Fruit fly (Drosophila melanogaster) whole organism, embryonic: ENCODE data around the gene gry.

Source experiments
- Adf1 ChIP-seq: fragments of 200-800 bp; sonication (Bioruptor generic); IDR thresholded peaks from 2 replicates; pipeline ENCODE4 v1.3.6; 2022; ENCODE audit warnings: missing biosample characterization, missing genetic modification characterization
- Bdp1 ChIP-seq: fragments of 200-800 bp; sonication (Bioruptor generic); optimal IDR thresholded peaks from 3 replicates; lab custom pipeline; 2016; ENCODE audit warnings: missing biosample characterization, missing genetic modification characterization
- CG10565 ChIP-seq: fragments of 200-800 bp; sonication (Bioruptor generic); optimal IDR thresholded peaks from 3 replicates; lab custom pipeline; 2016; ENCODE audit warnings: missing biosample characterization, mild to moderate bottlenecking, missing genetic modification characterization
- CG10654 ChIP-seq: fragments of 200-800 bp; sonication (Bioruptor generic); optimal IDR thresholded peaks from 2 replicates; lab custom pipeline; 2016; ENCODE audit warnings: missing biosample characterization, missing genetic modification characterization
- CG11093 ChIP-seq: fragments of 200-800 bp; sonication (Bioruptor generic); IDR thresholded peaks from 3 replicates; pipeline ENCODE4 v1.3.6; 2022; ENCODE audit warnings: missing biosample characterization, missing genetic modification characterization
- CG12659 ChIP-seq: fragments of 200-800 bp; sonication (Bioruptor generic); optimal IDR thresholded peaks from 3 replicates; lab custom pipeline; 2017; ENCODE audit warnings: mild to moderate bottlenecking, missing biosample characterization, missing genetic modification reagents, missing genetic modification characterization
- CG14050 ChIP-seq: fragments of 200-800 bp; sonication (Bioruptor generic); IDR thresholded peaks from 3 replicates; pipeline ENCODE4 v1.3.6; 2022; ENCODE audit warnings: missing biosample characterization, missing genetic modification characterization
- CG3065 ChIP-seq: fragments of 200-800 bp; sonication (Bioruptor generic); optimal IDR thresholded peaks from 2 replicates; lab custom pipeline; 2016; ENCODE audit warnings: missing biosample characterization, missing genetic modification characterization
- CG3281 ChIP-seq: fragments of 200-800 bp; sonication (Bioruptor generic); optimal IDR thresholded peaks from 3 replicates; lab custom pipeline; 2017; ENCODE audit warnings: missing biosample characterization, mild to moderate bottlenecking, missing genetic modification characterization
- CG3407 ChIP-seq: fragments of 200-800 bp; sonication (Bioruptor generic); optimal IDR thresholded peaks from 2 replicates; lab custom pipeline; 2018; ENCODE audit warnings: missing biosample characterization, mild to moderate bottlenecking, missing genetic modification characterization
- CG34376 ChIP-seq: fragments of 200-800 bp; sonication (Bioruptor generic); optimal IDR thresholded peaks from 2 replicates; lab custom pipeline; 2018; ENCODE audit warnings: missing biosample characterization, mild to moderate bottlenecking, missing genetic modification characterization
- CG3995 ChIP-seq: fragments of 200-800 bp; sonication (Bioruptor generic); optimal IDR thresholded peaks from 3 replicates; lab custom pipeline; 2016; ENCODE audit warnings: missing biosample characterization, missing genetic modification characterization
- CG4854 ChIP-seq: fragments of 200-800 bp; sonication (Bioruptor generic); optimal IDR thresholded peaks from 2 replicates; lab custom pipeline; 2016; ENCODE audit warnings: missing biosample characterization, missing genetic modification characterization, inconsistent platforms
- Dip3 ChIP-seq: fragments of 200-800 bp; sonication (Bioruptor generic); optimal IDR thresholded peaks from 3 replicates; lab custom pipeline; 2016; ENCODE audit warnings: missing biosample characterization, missing genetic modification characterization
- E2f2 ChIP-seq: fragments of 200-800 bp; sonication (Bioruptor generic); IDR thresholded peaks from 2 replicates; pipeline ENCODE4 v1.3.6; 2022; ENCODE audit warnings: missing biosample characterization, missing genetic modification characterization
- HmgD ChIP-seq: fragments of 200-800 bp; sonication (Bioruptor generic); optimal IDR thresholded peaks from 3 replicates; lab custom pipeline; 2016; ENCODE audit warnings: missing biosample characterization, missing genetic modification characterization
- HmgZ ChIP-seq: fragments of 200-800 bp; sonication (Bioruptor generic); optimal IDR thresholded peaks from 2 replicates; lab custom pipeline; 2018; ENCODE audit warnings: missing biosample characterization, mild to moderate bottlenecking, missing genetic modification characterization
- Hmr ChIP-seq: fragments of 200-800 bp; sonication (Bioruptor generic); optimal IDR thresholded peaks from 3 replicates; lab custom pipeline; 2017; ENCODE audit warnings: mild to moderate bottlenecking, missing biosample characterization, missing genetic modification reagents, missing genetic modification characterization
- Hsf ChIP-seq: fragments of 200-800 bp; sonication (Bioruptor generic); optimal IDR thresholded peaks from 3 replicates; lab custom pipeline; 2016; ENCODE audit warnings: missing biosample characterization, missing genetic modification characterization
- Trl ChIP-seq, 3 experiments: fragments of >200 bp in 2 of 3; fragments of 200-800 bp in 1 of 3; sonication (Bioruptor generic) in 1 of 3; optimal IDR thresholded peaks; 2 replicates in 1 of 3; 3 replicates in 2 of 3; lab custom pipeline; 2016 to 2017; ENCODE audit warnings: missing biosample characterization in 1 of 3, missing genetic modification characterization in 1 of 3
- caup ChIP-seq: fragments of 200-800 bp; sonication (Bioruptor generic); optimal IDR thresholded peaks from 3 replicates; lab custom pipeline; 2017; ENCODE audit warnings: missing biosample characterization, mild to moderate bottlenecking, missing genetic modification characterization, moderate library complexity; ENCODE audit not compliant: severe bottlenecking
- cg ChIP-seq: fragments of 200-800 bp; sonication (Bioruptor generic); optimal IDR thresholded peaks from 3 replicates; lab custom pipeline; 2019; ENCODE audit warnings: missing biosample characterization, mild to moderate bottlenecking, missing genetic modification characterization, moderate library complexity
- crol ChIP-seq: fragments of 200-800 bp; sonication (Bioruptor generic); IDR thresholded peaks from 2 replicates; pipeline ENCODE4 v1.3.6; 2022; ENCODE audit warnings: missing biosample characterization, missing genetic modification characterization
- ftz-f1 ChIP-seq: fragments of 200-800 bp; sonication (Bioruptor generic); optimal IDR thresholded peaks from 2 replicates; lab custom pipeline; 2016; ENCODE audit warnings: missing biosample characterization, missing genetic modification characterization
- gce ChIP-seq: fragments of 200-800 bp; sonication (Bioruptor generic); IDR thresholded peaks from 3 replicates; pipeline ENCODE4 v1.3.6; 2022; ENCODE audit warnings: missing biosample characterization, missing genetic modification characterization
- grn ChIP-seq: fragments of 200-800 bp; sonication (Bioruptor generic); optimal IDR thresholded peaks from 3 replicates; lab custom pipeline; 2017; ENCODE audit warnings: missing biosample characterization, missing genetic modification characterization
- inv ChIP-seq: fragments of 200-800 bp; sonication (Bioruptor generic); IDR thresholded peaks from 2 replicates; pipeline ENCODE4 v1.3.6; 2022; ENCODE audit warnings: missing biosample characterization, missing genetic modification characterization; ENCODE audit not compliant: partially characterized antibody
- kah ChIP-seq: fragments of 200-800 bp; sonication (Bioruptor generic); optimal IDR thresholded peaks from 2 replicates; lab custom pipeline; 2018; ENCODE audit warnings: missing biosample characterization, mild to moderate bottlenecking, missing genetic modification characterization
- mirr ChIP-seq: fragments of 200-800 bp; sonication (Bioruptor generic); optimal IDR thresholded peaks from 3 replicates; lab custom pipeline; 2018; ENCODE audit warnings: missing biosample characterization, mild to moderate bottlenecking, missing genetic modification characterization
- nerfin-1 ChIP-seq: fragments of 200-800 bp; sonication (Bioruptor generic); optimal IDR thresholded peaks from 3 replicates; lab custom pipeline; 2019; ENCODE audit warnings: missing biosample characterization, mild to moderate bottlenecking, missing genetic modification characterization, moderate library complexity
- oc ChIP-seq: fragments of 200-800 bp; sonication (Bioruptor generic); optimal IDR thresholded peaks from 2 replicates; lab custom pipeline; 2018; ENCODE audit warnings: missing biosample characterization, mild to moderate bottlenecking, missing genetic modification characterization, moderate library complexity
- phol ChIP-seq: fragments of 200-800 bp; sonication (Bioruptor generic); optimal IDR thresholded peaks from 3 replicates; lab custom pipeline; 2018; ENCODE audit warnings: missing biosample characterization, mild to moderate bottlenecking, missing genetic modification characterization, moderate library complexity
- pnt ChIP-seq: fragments of 200-800 bp; sonication (Bioruptor generic); optimal IDR thresholded peaks from 3 replicates; lab custom pipeline; 2016; ENCODE audit warnings: missing biosample characterization, missing genetic modification characterization
- rib ChIP-seq: fragments of 200-800 bp; sonication (Bioruptor generic); IDR thresholded peaks from 2 replicates; pipeline ENCODE4 v1.3.6; 2022; ENCODE audit warnings: missing biosample characterization, missing genetic modification characterization
- run ChIP-seq: fragments of 200-800 bp; sonication (Bioruptor generic); optimal IDR thresholded peaks from 3 replicates; lab custom pipeline; 2018; ENCODE audit warnings: missing biosample characterization, mild to moderate bottlenecking, missing genetic modification characterization
- sc ChIP-seq, 3 experiments: fragments of >200 bp in 2 of 3; fragments of 200-800 bp in 1 of 3; sonication (Bioruptor generic) in 1 of 3; optimal IDR thresholded peaks; 2 replicates in 2 of 3; 3 replicates in 1 of 3; lab custom pipeline; 2017; ENCODE audit warnings: mild to moderate bottlenecking in 1 of 3, missing biosample characterization in 1 of 3, missing genetic modification characterization in 1 of 3, missing genetic modification reagents in 1 of 3
- sd ChIP-seq: fragments of 200-800 bp; sonication (Bioruptor generic); optimal IDR thresholded peaks from 3 replicates; lab custom pipeline; 2018; ENCODE audit warnings: missing biosample characterization, mild to moderate bottlenecking, missing genetic modification characterization, moderate library complexity
- sr ChIP-seq: fragments of 200-800 bp; sonication (Bioruptor generic); IDR thresholded peaks from 3 replicates; pipeline ENCODE4 v1.3.6; 2022; ENCODE audit warnings: missing biosample characterization, missing genetic modification characterization
- tio ChIP-seq: fragments of 200-800 bp; sonication (Bioruptor generic); optimal IDR thresholded peaks from 2 replicates; lab custom pipeline; 2017; ENCODE audit warnings: missing biosample characterization, missing genetic modification characterization, inconsistent platforms
- twi ChIP-seq: fragments of 200-800 bp; optimal IDR thresholded peaks from 2 replicates; lab custom pipeline; 2019; ENCODE audit warnings: missing biosample characterization, mild to moderate bottlenecking, missing genetic modification characterization, moderate library complexity
- vvl ChIP-seq: fragments of 200-800 bp; sonication (Bioruptor generic); IDR thresholded peaks from 2 replicates; pipeline ENCODE4 v1.3.6; 2022; ENCODE audit warnings: missing biosample characterization, missing genetic modification characterization
- wek ChIP-seq: fragments of 200-800 bp; sonication (Bioruptor generic); optimal IDR thresholded peaks from 3 replicates; lab custom pipeline; 2018; ENCODE audit warnings: missing biosample characterization, mild to moderate bottlenecking, missing genetic modification characterization, moderate library complexity
- zen2 ChIP-seq: fragments of 200-800 bp; sonication (Bioruptor generic); IDR thresholded peaks from 3 replicates; pipeline ENCODE4 v1.3.6; 2022; ENCODE audit warnings: missing biosample characterization, missing genetic modification characterization; ENCODE audit not compliant: partially characterized antibody
- zf30C ChIP-seq: fragments of 200-800 bp; sonication (Bioruptor generic); optimal IDR thresholded peaks from 3 replicates; lab custom pipeline; 2018; ENCODE audit warnings: missing biosample characterization, mild to moderate bottlenecking, missing genetic modification characterization

The gry gene

DNA sequence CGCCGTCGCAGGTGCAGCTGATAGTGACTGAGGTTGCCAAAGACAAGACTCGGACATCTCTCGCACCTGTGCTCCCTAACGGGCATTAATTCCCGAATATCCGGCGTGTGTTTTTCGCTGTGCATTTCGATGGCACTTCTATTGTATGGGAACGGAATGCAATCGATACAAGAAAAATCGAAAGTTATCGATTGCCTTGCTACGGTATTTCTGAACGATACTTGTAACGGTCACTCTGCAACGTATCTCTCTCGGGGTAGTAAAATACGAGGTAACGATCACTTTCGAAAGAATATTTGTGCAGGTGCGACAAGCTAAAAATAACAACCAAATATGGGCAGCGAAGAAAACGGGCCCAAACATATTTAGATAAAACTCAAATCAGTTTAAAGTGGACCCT is 33.9 kb upstream of the gry start, which contains the start of gene CG32280 (continued):
- peak; percentile 45; the same call in 1 of the 2 replicates for TF ChIP-seq E2f2
- TF ChIP-seq CG10654 (GFP tag; lab: Kevin White, UChicago) = no peak
- peak; percentile 77 for TF ChIP-seq CG3995
- TF ChIP-seq CG3407 = no peak
- peak; percentile 59 for TF ChIP-seq HmgZ
- TF ChIP-seq tio = no peak
- TF ChIP-seq run (tag; lab: Kevin White, UChicago) = no peak
- TF ChIP-seq Hmr (GFP tag; lab: Kevin White, UChicago) = no peak
- no peak for TF ChIP-seq gce (GFP tag; lab: Robert Waterston, UW)
- no peak for TF ChIP-seq oc (tag; lab: Kevin White, UChicago)
- TF ChIP-seq wek (GFP tag; lab: Kevin White, UChicago) = no peak
- TF ChIP-seq vvl (GFP tag; lab: Robert Waterston, UW) = peak; percentile 50
- TF ChIP-seq CG3281 (GFP tag; lab: Kevin White, UChicago) = peak; percentile 24
- no peak for TF ChIP-seq Hsf (GFP tag; lab: Kevin White, UChicago)
- TF ChIP-seq caup (GFP tag; lab: Kevin White, UChicago) = peak; percentile 50
- peak; percentile 0 for TF ChIP-seq mirr (GFP tag; lab: Kevin White, UChicago)
- TF ChIP-seq Trl (optimal IDR thresholded peaks at IDR 0.05; lab: Kevin White, UChicago) = no peak
- TF ChIP-seq Trl (GFP tag; optimal IDR thresholded peaks at IDR 0.05; lab: Kevin White, UChicago) = peak; percentile 15
- peak; percentile 58 for TF ChIP-seq nerfin-1 (tag; lab: Kevin White, UChicago)
- TF ChIP-seq phol (tag; lab: Kevin White, UChicago) = peak; percentile 29
- TF ChIP-seq zen2 (GFP tag; lab: Robert Waterston, UW) = peak; percentile 92
- peak; percentile 82 for TF ChIP-seq sd (tag; lab: Kevin White, UChicago)
- TF ChIP-seq CG11093 (GFP tag; lab: Robert Waterston, UW) = no peak
- no peak for TF ChIP-seq sc (optimal IDR thresholded peaks at IDR 0.05; lab: Kevin White, UChicago)
- no peak for TF ChIP-seq sc (GFP tag; optimal IDR thresholded peaks at IDR 0.05; lab: Kevin White, UChicago)
- TF ChIP-seq Adf1 (GFP tag; lab: Robert Waterston, UW) = 0 out of 2 replicates have a peak, but pooled peaks have one; percentile 12
- TF ChIP-seq grn (GFP tag; lab: Kevin White, UChicago) = no peak
- no peak for TF ChIP-seq CG10565 (GFP tag; lab: Kevin White, UChicago)
- TF ChIP-seq CG14050 = no peak
- peak; percentile 77 for TF ChIP-seq inv (GFP tag; lab: Robert Waterston, UW)
- TF ChIP-seq Dip3 (GFP tag; lab: Kevin White, UChicago) = no peak
- TF ChIP-seq CG12659 (GFP tag; lab: Kevin White, UChicago) = peak; percentile 65
- TF ChIP-seq HmgD (GFP tag; lab: Kevin White, UChicago) = peak; percentile 68

DNA sequence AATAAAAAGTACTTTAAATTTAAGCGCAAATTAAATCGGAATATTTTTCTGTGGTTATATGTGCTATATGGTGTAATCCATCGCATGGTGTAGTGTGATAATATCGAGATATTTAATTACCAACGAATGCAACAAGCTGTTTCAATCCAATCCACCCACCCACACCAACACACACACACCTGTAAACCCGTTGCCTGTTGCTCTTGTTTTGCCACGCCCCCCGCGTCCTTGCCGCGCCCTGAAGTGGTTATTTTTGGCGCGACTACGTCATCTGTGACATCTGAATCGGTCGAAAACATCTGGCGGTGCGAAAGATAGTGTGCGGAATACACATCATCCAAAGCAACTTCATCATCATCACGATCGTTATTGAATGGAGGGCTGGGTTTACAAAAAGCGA is 33.5 kb upstream of the gry start:
- TF ChIP-seq kah (GFP tag; lab: Kevin White, UChicago) (peak; percentile 61), pnt (GFP tag; lab: Kevin White, UChicago) (no peak), crol (GFP tag; lab: Robert Waterston, UW) (peak; percentile 66), cg (GFP tag; lab: Kevin White, UChicago) (peak; percentile 54), twi (tag; lab: Kevin White, UChicago) (peak; percentile 56), sr (GFP tag; lab: Robert Waterston, UW) (0 out of 3 replicates have a peak, but pooled peaks have one; percentile 29), Bdp1 (GFP tag; lab: Kevin White, UChicago) (no peak), CG34376 (peak; percentile 26), ftz-f1 (peak; percentile 52), CG4854 (GFP tag; lab: Kevin White, UChicago) (no peak), zf30C (GFP tag; lab: Kevin White, UChicago) (no peak), rib (GFP tag; lab: Robert Waterston, UW) (0 out of 2 replicates have a peak, but pooled peaks have one; percentile 9), CG3065 (GFP tag; lab: Kevin White, UChicago) (peak; percentile 85)
- TF ChIP-seq, all 482 proteins: peak for 9
